Worm (Caenorhabditis elegans) whole organism, L3 larva: ENCODE data around the gene hex-1.

Experiments used
- R02D3.7 ChIP-seq: fragments of 150-350 bp; optimal IDR thresholded peaks from 2 replicates; lab custom pipeline; 2014; ENCODE audit warnings: missing biosample characterization, missing genetic modification characterization
- ZK546.5 ChIP-seq: sonication (generic microtip); optimal IDR thresholded peaks from 2 replicates; lab custom pipeline; 2017; ENCODE audit warnings: missing biosample characterization, missing genetic modification characterization
- aly-2 ChIP-seq: fragments of 150-350 bp; optimal IDR thresholded peaks from 2 replicates; lab custom pipeline; 2014; ENCODE audit warnings: missing biosample characterization, missing genetic modification characterization
- ama-1 ChIP-seq: fragments of 150-350 bp; optimal IDR thresholded peaks from 2 replicates; lab custom pipeline; 2018
- ceh-16 ChIP-seq: sonication (generic microtip); optimal IDR thresholded peaks from 2 replicates; lab custom pipeline; 2017; ENCODE audit warnings: missing biosample characterization, missing genetic modification characterization
- ceh-28 ChIP-seq: fragments of 150-350 bp; optimal IDR thresholded peaks from 2 replicates; lab custom pipeline; 2014; ENCODE audit warnings: missing biosample characterization, missing genetic modification reagents, missing genetic modification characterization
- ceh-82 ChIP-seq: fragments of 150-350 bp; optimal IDR thresholded peaks from 2 replicates; lab custom pipeline; 2014; ENCODE audit warnings: missing biosample characterization, missing genetic modification characterization
- ceh-9 ChIP-seq: sonication (generic microtip); optimal IDR thresholded peaks from 2 replicates; lab custom pipeline; 2018; ENCODE audit warnings: missing biosample characterization, missing genetic modification characterization
- daf-12 ChIP-seq: fragments of 150-350 bp; optimal IDR thresholded peaks from 2 replicates; lab custom pipeline; 2014; ENCODE audit warnings: missing biosample characterization, missing genetic modification reagents, missing genetic modification characterization
- egl-27 ChIP-seq: sonication (generic microtip); optimal IDR thresholded peaks from 4 replicates; lab custom pipeline; 2017; ENCODE audit warnings: missing biosample characterization, missing genetic modification reagents, missing genetic modification characterization
- egl-5 ChIP-seq: fragments of 150-350 bp; optimal IDR thresholded peaks from 2 replicates; lab custom pipeline; 2017; ENCODE audit warnings: missing biosample characterization, missing genetic modification reagents, missing genetic modification characterization, inconsistent platforms
- elt-1 ChIP-seq: fragments of 150-350 bp; optimal IDR thresholded peaks from 2 replicates; lab custom pipeline; 2014; ENCODE audit warnings: missing biosample characterization, missing genetic modification characterization
- elt-2 ChIP-seq: sonication (generic microtip); optimal IDR thresholded peaks from 2 replicates; lab custom pipeline; 2016; ENCODE audit warnings: missing genetic modification reagents, mild to moderate bottlenecking, missing genetic modification characterization, missing compliant biosample characterization
- elt-3 ChIP-seq, 3 experiments: fragments of 150-350 bp in 1 of 3; sonication (generic microtip) in 2 of 3; optimal IDR thresholded peaks; 2 replicates in 2 of 3; 4 replicates in 1 of 3; lab custom pipeline; 2014 to 2017; ENCODE audit warnings: missing biosample characterization in 3 of 3, missing genetic modification characterization in 3 of 3
- eor-1 ChIP-seq, 2 experiments: fragments of 150-350 bp; optimal IDR thresholded peaks; 2 replicates each; lab custom pipeline; 2014 to 2018; ENCODE audit warnings: missing biosample characterization in 2 of 2, missing genetic modification characterization in 2 of 2
- fkh-10 ChIP-seq: sonication (generic microtip); optimal IDR thresholded peaks from 2 replicates; lab custom pipeline; 2017; ENCODE audit warnings: missing biosample characterization, missing genetic modification reagents, missing genetic modification characterization
- fkh-2 ChIP-seq: fragments of 150-350 bp; optimal IDR thresholded peaks from 2 replicates; lab custom pipeline; 2014; ENCODE audit warnings: missing biosample characterization, missing genetic modification reagents, missing genetic modification characterization
- fos-1 ChIP-seq: fragments of 150-350 bp; optimal IDR thresholded peaks from 2 replicates; lab custom pipeline; 2014; ENCODE audit warnings: missing biosample characterization, missing genetic modification characterization
- hmg-11 ChIP-seq: sonication (generic microtip); optimal IDR thresholded peaks from 2 replicates; lab custom pipeline; 2016; ENCODE audit warnings: missing genetic modification characterization, missing compliant biosample characterization
- jun-1 ChIP-seq: fragments of 150-350 bp; optimal IDR thresholded peaks from 2 replicates; lab custom pipeline; 2014; ENCODE audit warnings: missing biosample characterization, missing genetic modification reagents, missing genetic modification characterization
- lin-15B ChIP-seq: fragments of 150-350 bp; optimal IDR thresholded peaks from 2 replicates; lab custom pipeline; 2014; ENCODE audit warnings: missing biosample characterization, missing genetic modification characterization
- lin-39 ChIP-seq: fragments of 150-350 bp; optimal IDR thresholded peaks from 2 replicates; lab custom pipeline; 2018; ENCODE audit warnings: missing biosample characterization, missing genetic modification reagents, missing genetic modification characterization
- lsy-12 ChIP-seq: sonication (generic microtip); optimal IDR thresholded peaks from 2 replicates; lab custom pipeline; 2016; ENCODE audit warnings: mild to moderate bottlenecking, missing genetic modification characterization, missing compliant biosample characterization
- mdl-1 ChIP-seq: fragments of 150-350 bp; optimal IDR thresholded peaks from 2 replicates; lab custom pipeline; 2014; ENCODE audit warnings: missing biosample characterization, missing genetic modification characterization
- mml-1 ChIP-seq: fragments of 150-350 bp; sonication (generic microtip); optimal IDR thresholded peaks from 3 replicates; lab custom pipeline; 2014; ENCODE audit warnings: missing biosample characterization, missing genetic modification characterization
- nfya-1 ChIP-seq: sonication (generic microtip); optimal IDR thresholded peaks from 2 replicates; lab custom pipeline; 2017; ENCODE audit warnings: missing genetic modification characterization, mild to moderate bottlenecking, missing compliant biosample characterization, antibody characterized with exemption, moderate library complexity; ENCODE audit not compliant: insufficient read depth
- nhr-11 ChIP-seq: fragments of 150-350 bp; optimal IDR thresholded peaks from 2 replicates; lab custom pipeline; 2014; ENCODE audit warnings: missing biosample characterization, missing genetic modification characterization
- nhr-12 ChIP-seq: fragments of 150-350 bp; optimal IDR thresholded peaks from 2 replicates; lab custom pipeline; 2014; ENCODE audit warnings: missing biosample characterization, missing genetic modification characterization
- nhr-23 ChIP-seq: fragments of 150-350 bp; optimal IDR thresholded peaks from 2 replicates; lab custom pipeline; 2014; ENCODE audit warnings: missing biosample characterization, missing genetic modification reagents, missing genetic modification characterization
- nhr-237 ChIP-seq: fragments of 150-350 bp; optimal IDR thresholded peaks from 2 replicates; lab custom pipeline; 2014; ENCODE audit warnings: missing biosample characterization, missing genetic modification characterization
- nhr-25 ChIP-seq: sonication (generic microtip); optimal IDR thresholded peaks from 2 replicates; lab custom pipeline; 2017; ENCODE audit warnings: missing biosample characterization, missing genetic modification characterization
- nhr-28 ChIP-seq: fragments of 150-350 bp; optimal IDR thresholded peaks from 2 replicates; lab custom pipeline; 2014; ENCODE audit warnings: missing biosample characterization, missing genetic modification characterization
- nhr-43 ChIP-seq: sonication (generic microtip); optimal IDR thresholded peaks from 2 replicates; lab custom pipeline; 2016; ENCODE audit warnings: mild to moderate bottlenecking, missing genetic modification characterization, missing compliant biosample characterization; ENCODE audit not compliant: poor library complexity, severe bottlenecking
- nhr-67 ChIP-seq: fragments of 150-350 bp; optimal IDR thresholded peaks from 2 replicates; lab custom pipeline; 2014; ENCODE audit warnings: missing biosample characterization, missing genetic modification characterization
- nhr-76 ChIP-seq: fragments of 150-350 bp; sonication (generic microtip); optimal IDR thresholded peaks from 5 replicates; lab custom pipeline; 2014; ENCODE audit warnings: missing biosample characterization, missing genetic modification characterization
- nhr-77 ChIP-seq: fragments of 150-350 bp; optimal IDR thresholded peaks from 2 replicates; lab custom pipeline; 2014; ENCODE audit warnings: missing biosample characterization, missing genetic modification characterization
- pha-4 ChIP-seq: fragments of 150-350 bp; optimal IDR thresholded peaks from 2 replicates; lab custom pipeline; 2014; ENCODE audit warnings: missing biosample characterization, missing genetic modification reagents, missing genetic modification characterization
- pqm-1 ChIP-seq: fragments of 150-350 bp; optimal IDR thresholded peaks from 2 replicates; lab custom pipeline; 2017; ENCODE audit warnings: missing biosample characterization, missing genetic modification characterization, inconsistent platforms
- sea-2 ChIP-seq: fragments of 150-350 bp; sonication (generic microtip); optimal IDR thresholded peaks from 4 replicates; lab custom pipeline; 2014; ENCODE audit warnings: missing biosample characterization, missing genetic modification reagents, missing genetic modification characterization
- skn-1 ChIP-seq: fragments of 150-350 bp; optimal IDR thresholded peaks from 2 replicates; lab custom pipeline; 2014; ENCODE audit warnings: missing biosample characterization, missing genetic modification characterization
- snpc-4 ChIP-seq: fragments of 150-350 bp; optimal IDR thresholded peaks from 2 replicates; lab custom pipeline; 2014; ENCODE audit warnings: missing biosample characterization, missing genetic modification characterization
- tbx-2 ChIP-seq: sonication (generic microtip); optimal IDR thresholded peaks from 2 replicates; lab custom pipeline; 2016; ENCODE audit warnings: mild to moderate bottlenecking, missing genetic modification characterization, missing compliant biosample characterization
- unc-39 ChIP-seq: sonication (generic microtip); optimal IDR thresholded peaks from 4 replicates; lab custom pipeline; 2017; ENCODE audit warnings: missing biosample characterization, missing genetic modification characterization
- unc-62 ChIP-seq: fragments of 150-350 bp; sonication (generic microtip); optimal IDR thresholded peaks from 4 replicates; lab custom pipeline; 2014; ENCODE audit warnings: missing biosample characterization, missing genetic modification reagents, missing genetic modification characterization
- zag-1 ChIP-seq: fragments of 150-350 bp; optimal IDR thresholded peaks from 2 replicates; lab custom pipeline; 2014; ENCODE audit warnings: missing biosample characterization, missing genetic modification characterization
- ztf-11 ChIP-seq: fragments of 150-350 bp; optimal IDR thresholded peaks from 2 replicates; lab custom pipeline; 2014; ENCODE audit warnings: missing biosample characterization, missing genetic modification characterization
- ztf-4 ChIP-seq: fragments of 150-350 bp; optimal IDR thresholded peaks from 2 replicates; lab custom pipeline; 2014; ENCODE audit warnings: missing biosample characterization, missing genetic modification characterization

Gene hex-1

DNA sequence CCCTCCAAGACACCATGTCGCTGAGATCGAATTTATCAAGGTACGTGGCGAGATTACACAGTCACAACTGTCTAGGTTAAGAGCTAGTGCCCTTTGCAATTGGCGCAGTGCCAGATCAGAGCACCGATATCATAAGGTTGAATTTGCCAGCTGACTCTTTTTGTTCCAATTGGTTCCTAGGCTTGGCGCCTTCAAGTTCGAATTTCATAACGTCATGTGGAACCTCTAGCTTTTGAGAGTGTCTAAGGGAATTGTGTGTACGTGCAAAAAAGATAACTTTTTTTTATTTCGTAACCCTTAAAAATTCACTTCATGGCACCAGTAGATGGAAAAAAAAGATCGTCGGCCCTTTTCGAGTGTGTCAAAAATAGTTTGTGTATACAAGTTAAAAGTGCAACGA is 4.7 kb upstream of the hex-1 start:
- TF ChIP-seq egl-27 (tag; lab: Kevin White, UChicago), result no peak
- no peak for TF ChIP-seq R02D3.7
- TF ChIP-seq nhr-11 (tag; lab: Kevin White, UChicago), result no peak
- no peak for TF ChIP-seq aly-2 (tag; lab: Kevin White, UChicago)
- no peak for TF ChIP-seq tbx-2 (tag; lab: Kevin White, UChicago)
- no peak for TF ChIP-seq ZK546.5 (tag; lab: Kevin White, UChicago)
- no peak for TF ChIP-seq egl-5 (tag; lab: Kevin White, UChicago)
- no peak for TF ChIP-seq unc-62 (GFP tag; lab: Kevin White, UChicago)
- TF ChIP-seq elt-1 (tag; lab: Kevin White, UChicago), result no peak
- TF ChIP-seq ceh-16 (tag; lab: Kevin White, UChicago), result no peak
- no peak for TF ChIP-seq sea-2 (GFP tag; lab: Kevin White, UChicago)
- TF ChIP-seq nhr-23, result no peak
- no peak for TF ChIP-seq unc-39 (tag; lab: Kevin White, UChicago)
- no peak for TF ChIP-seq elt-3 (tag; optimal IDR thresholded peaks at IDR 0.05; lab: Kevin White, UChicago)
- TF ChIP-seq elt-2, result no peak
- no peak for TF ChIP-seq nhr-25 (tag; lab: Kevin White, UChicago)
- no peak for TF ChIP-seq fos-1
- TF ChIP-seq nhr-28 (tag; lab: Kevin White, UChicago), result no peak

- TF ChIP-seq nhr-67 (no peak), elt-3 (tag; optimal IDR thresholded peaks at IDR 0.05; lab: Kevin White, UChicago) (peak in 1 of 3 experiments; percentile 39), mml-1 (tag; lab: Kevin White, UChicago) (no peak), nhr-76 (tag; lab: Kevin White, UChicago) (no peak), ceh-82 (tag; lab: Kevin White, UChicago) (no peak), ztf-4 (no peak), pqm-1 (tag; lab: Kevin White, UChicago) (no peak), ceh-16 (tag; lab: Kevin White, UChicago) (no peak), fkh-2 (tag; lab: Kevin White, UChicago) (no peak), elt-1 (tag; lab: Kevin White, UChicago) (no peak), egl-27 (tag; lab: Kevin White, UChicago) (no peak), fkh-10 (GFP tag; lab: Kevin White, UChicago) (no peak), nhr-12 (no peak), nhr-25 (tag; lab: Kevin White, UChicago) (peak; percentile 74), lsy-12 (tag; lab: Kevin White, UChicago) (peak; percentile 0), ama-1 (lab: Kevin White, UChicago) (no peak), tbx-2 (tag; lab: Kevin White, UChicago) (peak; percentile 25), ceh-9 (tag; lab: Kevin White, UChicago) (no peak), unc-62 (GFP tag; lab: Kevin White, UChicago) (no peak), jun-1 (tag; lab: Kevin White, UChicago) (no peak), elt-2 (no peak), nhr-11 (tag; lab: Kevin White, UChicago) (no peak), nhr-237 (tag; lab: Kevin White, UChicago) (no peak), skn-1 (tag; lab: Kevin White, UChicago) (no peak), nhr-28 (tag; lab: Kevin White, UChicago) (no peak), snpc-4 (tag; lab: Kevin White, UChicago) (no peak), hmg-11 (tag; lab: Kevin White, UChicago) (no peak), R02D3.7 (no peak), ZK546.5 (tag; lab: Kevin White, UChicago) (no peak), unc-39 (tag; lab: Kevin White, UChicago) (no peak), lin-15B (tag; lab: Kevin White, UChicago) (no peak), ztf-11 (tag; lab: Kevin White, UChicago) (no peak), fos-1 (no peak), nfya-1 (tag; lab: Kevin White, UChicago) (no peak), nhr-77 (no peak), aly-2 (tag; lab: Kevin White, UChicago) (no peak), zag-1 (tag; lab: Kevin White, UChicago) (no peak), lin-39 (no peak), daf-12 (tag; lab: Kevin White, UChicago) (no peak), egl-5 (tag; lab: Kevin White, UChicago) (no peak), sea-2 (GFP tag; lab: Kevin White, UChicago) (no peak), eor-1 (tag; optimal IDR thresholded peaks at IDR 0.05; lab: Kevin White, UChicago) (no peak), nhr-43 (peak; percentile 12), pha-4 (tag; lab: Kevin White, UChicago) (peak; percentile 17), ceh-28 (peak; percentile 30), mdl-1 (tag; lab: Kevin White, UChicago) (no peak), nhr-23 (peak; percentile 91)
These were observed 4.3 kb upstream of the hex-1 start for ce11 chrX:2216662-2217061.
